Worm (Caenorhabditis elegans) whole organism, mixed stage, embryonic: ENCODE measurements around the gene clec-194.

Source experiments
- elt-3 ChIP-seq: fragments of 150-350 bp; optimal IDR thresholded peaks from 2 replicates; lab custom pipeline; 2014; ENCODE audit warnings: missing biosample characterization, missing genetic modification characterization
- flh-1 ChIP-seq: fragments of 200-800 bp; sonication (Bioruptor generic); optimal IDR thresholded peaks from 2 replicates; lab custom pipeline; 2018; ENCODE audit warnings: mild to moderate bottlenecking, missing genetic modification characterization, moderate library complexity, missing compliant biosample characterization
- hlh-1 ChIP-seq: fragments of 150-350 bp; optimal IDR thresholded peaks from 2 replicates; lab custom pipeline; 2014; ENCODE audit warnings: missing biosample characterization, missing genetic modification reagents, missing genetic modification characterization
- lsy-2 ChIP-seq: fragments of 150-350 bp; optimal IDR thresholded peaks from 2 replicates; lab custom pipeline; 2014; ENCODE audit warnings: missing biosample characterization, missing genetic modification characterization
- mab-5 ChIP-seq: fragments of 150-350 bp; optimal IDR thresholded peaks from 2 replicates; lab custom pipeline; 2014; ENCODE audit warnings: missing biosample characterization, missing genetic modification characterization
- mep-1 ChIP-seq: fragments of 150-350 bp; optimal IDR thresholded peaks from 2 replicates; lab custom pipeline; 2017; ENCODE audit warnings: missing biosample characterization, missing genetic modification reagents, missing genetic modification characterization, inconsistent platforms
- mls-2 ChIP-seq: sonication (generic microtip); optimal IDR thresholded peaks from 2 replicates; lab custom pipeline; 2016; ENCODE audit warnings: mild to moderate bottlenecking, missing genetic modification characterization, moderate library complexity, missing compliant biosample characterization
- nhr-237 ChIP-seq: fragments of 150-350 bp; optimal IDR thresholded peaks from 2 replicates; lab custom pipeline; 2014; ENCODE audit warnings: missing biosample characterization, missing genetic modification characterization
- unc-39 ChIP-seq: fragments of 150-350 bp; optimal IDR thresholded peaks from 2 replicates; lab custom pipeline; 2014; ENCODE audit warnings: missing biosample characterization, missing genetic modification characterization
- unc-62 ChIP-seq: fragments of 150-350 bp; optimal IDR thresholded peaks from 2 replicates; lab custom pipeline; 2014; ENCODE audit warnings: missing biosample characterization, missing genetic modification reagents, missing genetic modification characterization

ce11 chrIV:16822529-16822928, 8.9 kb upstream of the clec-194 start, which contains the start of gene Y116A8A.4:
- TF ChIP-seq hlh-1 (tag; lab: Kevin White, UChicago) (no peak), unc-62 (GFP tag; lab: Kevin White, UChicago) (no peak), unc-39 (no peak), elt-3 (tag; lab: Kevin White, UChicago) (no peak), nhr-237 (tag; lab: Kevin White, UChicago) (no peak), lsy-2 (tag; lab: Kevin White, UChicago) (no peak), mep-1 (tag; lab: Kevin White, UChicago) (no peak), mab-5 (tag; lab: Kevin White, UChicago) (no peak), flh-1 (no peak), mls-2 (tag; lab: Kevin White, UChicago) (no peak)
